Worm (Caenorhabditis elegans) whole organism, mixed stage, embryonic: ENCODE measurements around the gene tank-1.

Experiments
- ceh-43 ChIP-seq: fragments of 200-800 bp; sonication (Bioruptor generic); optimal IDR thresholded peaks from 2 replicates; lab custom pipeline; 2018; ENCODE audit warnings: mild to moderate bottlenecking, missing genetic modification characterization, moderate library complexity, missing compliant biosample characterization
- mep-1 ChIP-seq: fragments of 150-350 bp; optimal IDR thresholded peaks from 2 replicates; lab custom pipeline; 2017; ENCODE audit warnings: missing biosample characterization, missing genetic modification reagents, missing genetic modification characterization, inconsistent platforms

- TF ChIP-seq mep-1 (no peak), ceh-43 (GFP tag; lab: Kevin White, UChicago) (no peak)
Observed at ce11 chrV:1230540-1230939, 55.0 kb downstream of the tank-1 start.
